Worm (Caenorhabditis elegans) whole organism, L3 larva: ENCODE measurements around the gene elo-3.
"Not testable (repeated sequence)": the region's sequence is repeated elsewhere in the genome, so short reads cannot be mapped to it uniquely, and the experiment has no call there.

ENCODE experiments used
- aly-2 ChIP-seq: fragments of 150-350 bp; optimal IDR thresholded peaks from 2 replicates; lab custom pipeline; 2014; ENCODE audit warnings: missing biosample characterization, missing genetic modification characterization
- ceh-82 ChIP-seq: fragments of 150-350 bp; optimal IDR thresholded peaks from 2 replicates; lab custom pipeline; 2014; ENCODE audit warnings: missing biosample characterization, missing genetic modification characterization
- egl-27 ChIP-seq: sonication (generic microtip); optimal IDR thresholded peaks from 4 replicates; lab custom pipeline; 2017; ENCODE audit warnings: missing biosample characterization, missing genetic modification reagents, missing genetic modification characterization
- egl-5 ChIP-seq: fragments of 150-350 bp; optimal IDR thresholded peaks from 2 replicates; lab custom pipeline; 2017; ENCODE audit warnings: missing biosample characterization, missing genetic modification reagents, missing genetic modification characterization, inconsistent platforms
- elt-1 ChIP-seq: fragments of 150-350 bp; optimal IDR thresholded peaks from 2 replicates; lab custom pipeline; 2014; ENCODE audit warnings: missing biosample characterization, missing genetic modification characterization
- elt-3 ChIP-seq, 3 experiments: fragments of 150-350 bp in 1 of 3; sonication (generic microtip) in 2 of 3; optimal IDR thresholded peaks; 2 replicates in 2 of 3; 4 replicates in 1 of 3; lab custom pipeline; 2014 to 2017; ENCODE audit warnings: missing biosample characterization in 3 of 3, missing genetic modification characterization in 3 of 3
- fos-1 ChIP-seq: fragments of 150-350 bp; optimal IDR thresholded peaks from 2 replicates; lab custom pipeline; 2014; ENCODE audit warnings: missing biosample characterization, missing genetic modification characterization
- nhr-12 ChIP-seq: fragments of 150-350 bp; optimal IDR thresholded peaks from 2 replicates; lab custom pipeline; 2014; ENCODE audit warnings: missing biosample characterization, missing genetic modification characterization
- nhr-237 ChIP-seq: fragments of 150-350 bp; optimal IDR thresholded peaks from 2 replicates; lab custom pipeline; 2014; ENCODE audit warnings: missing biosample characterization, missing genetic modification characterization
- nhr-28 ChIP-seq: fragments of 150-350 bp; optimal IDR thresholded peaks from 2 replicates; lab custom pipeline; 2014; ENCODE audit warnings: missing biosample characterization, missing genetic modification characterization
- pha-4 ChIP-seq: fragments of 150-350 bp; optimal IDR thresholded peaks from 2 replicates; lab custom pipeline; 2014; ENCODE audit warnings: missing biosample characterization, missing genetic modification reagents, missing genetic modification characterization

DNA sequence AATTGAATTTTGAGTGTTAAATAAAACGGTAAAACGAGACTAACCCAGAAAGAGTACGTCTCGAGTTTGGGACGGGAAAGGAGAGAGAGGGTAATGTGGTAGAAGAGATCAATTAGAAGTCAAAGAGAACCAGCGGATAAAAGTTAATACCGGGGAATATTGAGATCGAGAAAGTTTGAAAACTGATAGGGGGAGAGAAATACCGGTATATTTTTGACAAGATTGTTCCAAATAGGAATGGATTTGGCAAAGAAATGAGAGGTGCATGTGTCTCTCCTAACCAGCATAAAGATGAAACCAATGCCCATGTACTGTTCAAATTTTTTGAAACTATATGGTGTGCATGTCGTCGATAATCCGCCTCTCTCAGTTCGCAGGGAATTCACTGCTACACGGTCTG lies 17.2 kb downstream of the elo-3 start, which contains the start of gene C06E4.5:
- TF ChIP-seq nhr-28; nhr-237; egl-27 (tag; lab: Kevin White, UChicago); elt-3 (tag; optimal IDR thresholded peaks at IDR 0.05; lab: Kevin White, UChicago); aly-2 (tag; lab: Kevin White, UChicago); nhr-12 (tag; lab: Kevin White, UChicago); egl-5 (tag; lab: Kevin White, UChicago); elt-1; fos-1; ceh-82; pha-4: not testable (repeated sequence)
